Worm (Caenorhabditis elegans) whole organism, L2 larva: ENCODE data around the gene elt-1.

ENCODE experiments used
- C34F6.9 ChIP-seq: fragments of 150-350 bp; optimal IDR thresholded peaks from 2 replicates; lab custom pipeline; 2014; ENCODE audit warnings: missing biosample characterization, missing genetic modification characterization
- F13H6.1 ChIP-seq: sonication (generic microtip); optimal IDR thresholded peaks from 2 replicates; lab custom pipeline; 2016; ENCODE audit warnings: missing genetic modification characterization, missing compliant biosample characterization
- R02D3.7 ChIP-seq: fragments of 150-350 bp; optimal IDR thresholded peaks from 2 replicates; lab custom pipeline; 2014; ENCODE audit warnings: missing biosample characterization, missing genetic modification characterization
- ZK546.5 ChIP-seq: sonication (generic microtip); optimal IDR thresholded peaks from 2 replicates; lab custom pipeline; 2017; ENCODE audit warnings: missing biosample characterization, missing genetic modification characterization
- alr-1 ChIP-seq: fragments of 150-350 bp; optimal IDR thresholded peaks from 2 replicates; lab custom pipeline; 2014; ENCODE audit warnings: missing biosample characterization, missing genetic modification characterization
- aly-2 ChIP-seq: fragments of 150-350 bp; optimal IDR thresholded peaks from 2 replicates; lab custom pipeline; 2014; ENCODE audit warnings: missing biosample characterization, missing genetic modification characterization
- ama-1 ChIP-seq: fragments of 150-350 bp; optimal IDR thresholded peaks from 2 replicates; lab custom pipeline; 2018; ENCODE audit warnings: inconsistent platforms
- ceh-16 ChIP-seq: fragments of 150-350 bp; optimal IDR thresholded peaks from 2 replicates; lab custom pipeline; 2014; ENCODE audit warnings: missing biosample characterization, missing genetic modification characterization
- ceh-82 ChIP-seq: fragments of 150-350 bp; optimal IDR thresholded peaks from 2 replicates; lab custom pipeline; 2014; ENCODE audit warnings: missing biosample characterization, missing genetic modification characterization
- crh-2 ChIP-seq: sonication (generic microtip); optimal IDR thresholded peaks from 2 replicates; lab custom pipeline; 2017; ENCODE audit warnings: missing biosample characterization, missing genetic modification characterization
- dmd-4 ChIP-seq: sonication (generic microtip); optimal IDR thresholded peaks from 2 replicates; lab custom pipeline; 2017; ENCODE audit warnings: missing biosample characterization, missing genetic modification characterization
- egl-27 ChIP-seq: sonication (generic microtip); optimal IDR thresholded peaks from 3 replicates; lab custom pipeline; 2017; ENCODE audit warnings: missing biosample characterization, missing genetic modification reagents, missing genetic modification characterization
- elt-3 ChIP-seq: sonication (generic microtip); optimal IDR thresholded peaks from 2 replicates; lab custom pipeline; 2017; ENCODE audit warnings: missing biosample characterization, missing genetic modification characterization
- fos-1 ChIP-seq: fragments of 150-350 bp; optimal IDR thresholded peaks from 2 replicates; lab custom pipeline; 2014; ENCODE audit warnings: missing biosample characterization, missing genetic modification characterization
- gmeb-1 ChIP-seq: fragments of 150-350 bp; optimal IDR thresholded peaks from 2 replicates; lab custom pipeline; 2014; ENCODE audit warnings: missing biosample characterization, missing genetic modification characterization
- lin-11 ChIP-seq: fragments of 150-350 bp; sonication (generic microtip); optimal IDR thresholded peaks from 2 replicates; lab custom pipeline; 2014; ENCODE audit warnings: missing biosample characterization, missing genetic modification characterization, inconsistent platforms, mixed read lengths
- lin-13 ChIP-seq: fragments of 150-350 bp; optimal IDR thresholded peaks from 2 replicates; lab custom pipeline; 2014; ENCODE audit warnings: missing biosample characterization, missing genetic modification reagents, missing genetic modification characterization
- lin-39 ChIP-seq: fragments of 150-350 bp; optimal IDR thresholded peaks from 2 replicates; lab custom pipeline; 2014; ENCODE audit warnings: missing biosample characterization, missing genetic modification reagents, missing genetic modification characterization
- lsy-2 ChIP-seq, 2 experiments: fragments of 150-350 bp in 1 of 2; sonication (generic microtip) in 1 of 2; optimal IDR thresholded peaks; 2 replicates each; lab custom pipeline; 2014 to 2017; ENCODE audit warnings: missing biosample characterization in 2 of 2, missing genetic modification characterization in 2 of 2
- mab-5 ChIP-seq: fragments of 150-350 bp; optimal IDR thresholded peaks from 2 replicates; lab custom pipeline; 2014; ENCODE audit warnings: missing biosample characterization, missing genetic modification characterization
- mbf-1 ChIP-seq: sonication (generic microtip); optimal IDR thresholded peaks from 2 replicates; lab custom pipeline; 2017; ENCODE audit warnings: missing biosample characterization, missing genetic modification characterization
- nhr-10 ChIP-seq: sonication (generic microtip); optimal IDR thresholded peaks from 2 replicates; lab custom pipeline; 2017; ENCODE audit warnings: missing biosample characterization, missing genetic modification characterization
- nhr-129 ChIP-seq: fragments of 150-350 bp; optimal IDR thresholded peaks from 2 replicates; lab custom pipeline; 2014; ENCODE audit warnings: missing biosample characterization, missing genetic modification characterization
- nhr-21 ChIP-seq: fragments of 150-350 bp; optimal IDR thresholded peaks from 2 replicates; lab custom pipeline; 2014; ENCODE audit warnings: missing biosample characterization, missing genetic modification characterization
- nhr-23 ChIP-seq: fragments of 150-350 bp; optimal IDR thresholded peaks from 2 replicates; lab custom pipeline; 2014; ENCODE audit warnings: missing biosample characterization, missing genetic modification reagents, missing genetic modification characterization
- nhr-237 ChIP-seq: fragments of 150-350 bp; optimal IDR thresholded peaks from 2 replicates; lab custom pipeline; 2014; ENCODE audit warnings: missing biosample characterization, missing genetic modification characterization
- nhr-25 ChIP-seq: fragments of 150-350 bp; sonication (generic microtip); optimal IDR thresholded peaks from 3 replicates; lab custom pipeline; 2014; ENCODE audit warnings: missing biosample characterization, missing genetic modification characterization
- nhr-6 ChIP-seq: fragments of 150-350 bp; optimal IDR thresholded peaks from 2 replicates; lab custom pipeline; 2014; ENCODE audit warnings: missing biosample characterization, missing genetic modification characterization
- nhr-77 ChIP-seq: fragments of 150-350 bp; optimal IDR thresholded peaks from 2 replicates; lab custom pipeline; 2014; ENCODE audit warnings: missing biosample characterization, missing genetic modification characterization
- peb-1 ChIP-seq: fragments of 150-350 bp; optimal IDR thresholded peaks from 2 replicates; lab custom pipeline; 2014; ENCODE audit warnings: missing biosample characterization, missing genetic modification characterization
- sem-4 ChIP-seq: fragments of 150-350 bp; optimal IDR thresholded peaks from 2 replicates; lab custom pipeline; 2014; ENCODE audit warnings: missing biosample characterization, missing genetic modification reagents, missing genetic modification characterization
- sma-9 ChIP-seq, 2 experiments: fragments of 150-350 bp in 1 of 2; sonication (generic microtip) in 1 of 2; optimal IDR thresholded peaks; 2 replicates each; lab custom pipeline; 2014 to 2016; ENCODE audit warnings: missing genetic modification characterization in 2 of 2, mild to moderate bottlenecking in 1 of 2, missing biosample characterization in 1 of 2, missing compliant biosample characterization in 1 of 2, missing genetic modification reagents in 1 of 2, moderate library complexity in 1 of 2
- unc-55 ChIP-seq: fragments of 150-350 bp; sonication (generic microtip); optimal IDR thresholded peaks from 3 replicates; lab custom pipeline; 2014; ENCODE audit warnings: missing biosample characterization, missing genetic modification reagents, missing genetic modification characterization
- zag-1 ChIP-seq: fragments of 150-350 bp; optimal IDR thresholded peaks from 2 replicates; lab custom pipeline; 2014; ENCODE audit warnings: missing biosample characterization, missing genetic modification characterization
- ztf-1 ChIP-seq: fragments of 200-800 bp; sonication (Bioruptor generic); conservative IDR thresholded peaks from 2 replicates; pipeline ENCODE4 v1.3.6; 2022; ENCODE audit warnings: missing genetic modification characterization, missing compliant biosample characterization
- ztf-11 ChIP-seq: sonication (generic microtip); optimal IDR thresholded peaks from 2 replicates; lab custom pipeline; 2017; ENCODE audit warnings: missing biosample characterization, missing genetic modification characterization
- ztf-4 ChIP-seq: fragments of 150-350 bp; optimal IDR thresholded peaks from 2 replicates; lab custom pipeline; 2014; ENCODE audit warnings: missing biosample characterization, missing genetic modification characterization

elt-1 gene

ce11 chrIV:9647789-9648361 lies 33.1 kb downstream of the elt-1 start, which contains the start of gene amph-1 (continued):
- peak; percentile 51 for TF ChIP-seq sma-9 (GFP tag; optimal IDR thresholded peaks at IDR 0.05; lab: Kevin White, UChicago)
- no peak for TF ChIP-seq sma-9 (tag; optimal IDR thresholded peaks at IDR 0.05; lab: Kevin White, UChicago)
- TF ChIP-seq mbf-1 (tag; lab: Kevin White, UChicago), result no peak
- TF ChIP-seq ceh-16 (tag; lab: Kevin White, UChicago), result no peak
- no peak for TF ChIP-seq nhr-237 (tag; lab: Kevin White, UChicago)
- no peak for TF ChIP-seq lin-39 (tag; lab: Kevin White, UChicago)
- no peak for TF ChIP-seq mab-5 (tag; lab: Kevin White, UChicago)
- TF ChIP-seq ztf-4 (tag; lab: Kevin White, UChicago), result no peak
- no peak for TF ChIP-seq egl-27 (tag; lab: Kevin White, UChicago)
- TF ChIP-seq gmeb-1 (tag; lab: Kevin White, UChicago), result no peak
- TF ChIP-seq nhr-21, result peak; percentile 2
- TF ChIP-seq sem-4 (tag; lab: Kevin White, UChicago), result no peak
- no peak for TF ChIP-seq ama-1
- TF ChIP-seq dmd-4 (tag; lab: Kevin White, UChicago), result no peak
- TF ChIP-seq nhr-23, result no peak
- TF ChIP-seq elt-3 (tag; lab: Kevin White, UChicago), result no peak
- peak; percentile 42 for TF ChIP-seq F13H6.1 (tag; lab: Kevin White, UChicago)
- no peak for TF ChIP-seq alr-1 (tag; lab: Kevin White, UChicago)
- TF ChIP-seq, all 48 proteins: peak for 11

ce11 chrIV:9648682-9649081 lies 33.9 kb downstream of the elt-1 start, which contains the start of gene srm-3:
srm-3 (plus strand) TSS chrIV:9648982.
- TF ChIP-seq mab-5 (tag; lab: Kevin White, UChicago), result no peak

ce11 chrIV:9651234-9651633 lies 36.4 kb downstream of the elt-1 start, which contains the start of gene chca-1:
chca-1 (plus strand) TSS chrIV:9651394.
- peak; percentile 93 for TF ChIP-seq fos-1 (tag; lab: Kevin White, UChicago)
- no peak for TF ChIP-seq ztf-1 (GFP tag; lab: Robert Waterston, UW)
- peak; percentile 79 for TF ChIP-seq crh-2 (tag; lab: Kevin White, UChicago)
- TF ChIP-seq sma-9 (GFP tag; optimal IDR thresholded peaks at IDR 0.05; lab: Kevin White, UChicago), result peak; percentile 34
- TF ChIP-seq sma-9 (tag; optimal IDR thresholded peaks at IDR 0.05; lab: Kevin White, UChicago), result no peak
- TF ChIP-seq gmeb-1 (tag; lab: Kevin White, UChicago), result no peak
- TF ChIP-seq dmd-4 (tag; lab: Kevin White, UChicago), result no peak
- peak; percentile 75 for TF ChIP-seq nhr-129 (tag; lab: Kevin White, UChicago)
- no peak for TF ChIP-seq ZK546.5 (tag; lab: Kevin White, UChicago)
- no peak for TF ChIP-seq elt-3 (tag; lab: Kevin White, UChicago)
- TF ChIP-seq mab-5 (tag; lab: Kevin White, UChicago), result no peak
- TF ChIP-seq nhr-10, result no peak
- TF ChIP-seq egl-27 (tag; lab: Kevin White, UChicago), result no peak
- TF ChIP-seq nhr-21, result no peak
- TF ChIP-seq lsy-2 (tag; optimal IDR thresholded peaks at IDR 0.05; lab: Kevin White, UChicago), result peak in 1 of 2 experiments; percentile 53

- TF ChIP-seq lin-13 (GFP tag; lab: Kevin White, UChicago) (no peak), alr-1 (tag; lab: Kevin White, UChicago) (no peak), peb-1 (tag; lab: Kevin White, UChicago) (no peak), lsy-2 (tag; optimal IDR thresholded peaks at IDR 0.05; lab: Kevin White, UChicago) (peak in 1 of 2 experiments; percentile 5), sem-4 (tag; lab: Kevin White, UChicago) (no peak), sma-9 (GFP tag; optimal IDR thresholded peaks at IDR 0.05; lab: Kevin White, UChicago) (no peak), sma-9 (tag; optimal IDR thresholded peaks at IDR 0.05; lab: Kevin White, UChicago) (no peak)
Observed at ce11 chrIV:9653184-9653583, 38.4 kb downstream of the elt-1 start, which contains the start of gene F58G6.3. F58G6.3 (plus strand) TSS chrIV:9653535.

ce11 chrIV:9654017-9654416 lies 39.2 kb downstream of the elt-1 start, which contains the start of gene F58G6.7:
F58G6.7 (plus strand) TSS chrIV:9654317.
- TF ChIP-seq elt-3 (tag; lab: Kevin White, UChicago), result no peak
- no peak for TF ChIP-seq ztf-11 (tag; lab: Kevin White, UChicago)

ce11 chrIV:9655556-9655955 lies 40.8 kb downstream of the elt-1 start:
- no peak for TF ChIP-seq ztf-11 (tag; lab: Kevin White, UChicago)
- TF ChIP-seq nhr-25, result no peak
- TF ChIP-seq unc-55, result no peak
- TF ChIP-seq lin-39 (tag; lab: Kevin White, UChicago), result no peak
- no peak for TF ChIP-seq lin-11 (tag; lab: Kevin White, UChicago)
- no peak for TF ChIP-seq zag-1 (tag; lab: Kevin White, UChicago)
- no peak for TF ChIP-seq aly-2 (tag; lab: Kevin White, UChicago)
- TF ChIP-seq ceh-82 (tag; lab: Kevin White, UChicago), result no peak
- no peak for TF ChIP-seq C34F6.9 (tag; lab: Kevin White, UChicago)
- no peak for TF ChIP-seq R02D3.7
- TF ChIP-seq nhr-6 (tag; lab: Kevin White, UChicago), result no peak
- no peak for TF ChIP-seq nhr-129 (tag; lab: Kevin White, UChicago)
- no peak for TF ChIP-seq mbf-1 (tag; lab: Kevin White, UChicago)
- no peak for TF ChIP-seq fos-1 (tag; lab: Kevin White, UChicago)
- no peak for TF ChIP-seq nhr-77
- no peak for TF ChIP-seq nhr-21
